Fruit fly (Drosophila melanogaster) whole organism, embryonic: ENCODE measurements around the gene CG6659.
A peak's percentile ranks its signal among the peaks of the same experiment; 100 is the strongest.

Experiments used
- Bgb ChIP-seq: fragments of 200-800 bp; sonication (Bioruptor generic); IDR thresholded peaks from 2 replicates; pipeline ENCODE4 v1.3.6; 2022; ENCODE audit warnings: missing biosample characterization, missing genetic modification characterization; ENCODE audit not compliant: partially characterized antibody
- CG10462 ChIP-seq: fragments of 200-800 bp; sonication (Bioruptor generic); optimal IDR thresholded peaks from 2 replicates; lab custom pipeline; 2016; ENCODE audit warnings: missing biosample characterization, missing genetic modification characterization
- CG11456 ChIP-seq: fragments of 200-800 bp; sonication (Bioruptor generic); IDR thresholded peaks from 3 replicates; pipeline ENCODE4 v1.3.6; 2022; ENCODE audit warnings: missing biosample characterization, missing genetic modification characterization
- CG11695 ChIP-seq: fragments of 200-800 bp; sonication (Bioruptor generic); IDR thresholded peaks from 3 replicates; pipeline ENCODE4 v1.3.6; 2022; ENCODE audit warnings: missing biosample characterization, missing genetic modification characterization
- CG12769 ChIP-seq: fragments of 200-800 bp; sonication (Bioruptor generic); optimal IDR thresholded peaks from 2 replicates; lab custom pipeline; 2019; ENCODE audit warnings: missing biosample characterization, mild to moderate bottlenecking, missing genetic modification characterization, moderate library complexity
- CG1529 ChIP-seq: fragments of 200-800 bp; sonication (Bioruptor generic); optimal IDR thresholded peaks from 3 replicates; lab custom pipeline; 2018; ENCODE audit warnings: missing biosample characterization, missing genetic modification characterization
- CG2875 ChIP-seq: fragments of 200-800 bp; sonication (Bioruptor generic); optimal IDR thresholded peaks from 2 replicates; lab custom pipeline; 2017; ENCODE audit warnings: missing biosample characterization, mild to moderate bottlenecking, missing genetic modification characterization, missing genetic modification reagents
- CG30020 ChIP-seq: fragments of 200-800 bp; optimal IDR thresholded peaks from 2 replicates; lab custom pipeline; 2019; ENCODE audit warnings: missing biosample characterization, mild to moderate bottlenecking, missing genetic modification characterization, moderate library complexity
- CG31388 ChIP-seq: fragments of 200-800 bp; sonication (Bioruptor generic); optimal IDR thresholded peaks from 2 replicates; lab custom pipeline; 2016; ENCODE audit warnings: missing biosample characterization, missing genetic modification characterization
- CG3838 ChIP-seq: fragments of 200-800 bp; sonication (Bioruptor generic); optimal IDR thresholded peaks from 3 replicates; lab custom pipeline; 2016; ENCODE audit warnings: missing biosample characterization, missing genetic modification characterization
- CG3995 ChIP-seq: fragments of 200-800 bp; sonication (Bioruptor generic); optimal IDR thresholded peaks from 3 replicates; lab custom pipeline; 2016; ENCODE audit warnings: missing biosample characterization, missing genetic modification characterization
- CG6175 ChIP-seq: fragments of 200-800 bp; sonication (Bioruptor generic); IDR thresholded peaks from 3 replicates; pipeline ENCODE4 v1.3.6; 2022; ENCODE audit warnings: missing biosample characterization, missing genetic modification characterization
- CG7372 ChIP-seq: fragments of 200-800 bp; sonication (Bioruptor generic); IDR thresholded peaks from 2 replicates; pipeline ENCODE4 v1.3.6; 2022; ENCODE audit warnings: missing biosample characterization, missing genetic modification characterization
- CG7745 ChIP-seq: fragments of 200-800 bp; sonication (Bioruptor generic); optimal IDR thresholded peaks from 2 replicates; lab custom pipeline; 2018; ENCODE audit warnings: missing biosample characterization, mild to moderate bottlenecking, missing genetic modification characterization, moderate library complexity
- CG7839 ChIP-seq: fragments of 200-800 bp; sonication (Bioruptor generic); optimal IDR thresholded peaks from 3 replicates; lab custom pipeline; 2018; ENCODE audit warnings: missing biosample characterization, mild to moderate bottlenecking, missing genetic modification characterization, moderate library complexity
- CG7987 ChIP-seq: fragments of 200-800 bp; sonication (Bioruptor generic); optimal IDR thresholded peaks from 2 replicates; lab custom pipeline; 2018; ENCODE audit warnings: missing biosample characterization, mild to moderate bottlenecking, missing genetic modification characterization, moderate library complexity
- CG8089 ChIP-seq: fragments of 200-800 bp; sonication (Bioruptor generic); optimal IDR thresholded peaks from 3 replicates; lab custom pipeline; 2016; ENCODE audit warnings: missing biosample characterization, missing genetic modification characterization
- CkIIα-i1 ChIP-seq: fragments of 200-800 bp; sonication (Bioruptor generic); IDR thresholded peaks from 2 replicates; pipeline ENCODE4 v1.3.6; 2022; ENCODE audit warnings: missing biosample characterization, missing genetic modification characterization
- D19B ChIP-seq: fragments of 200-800 bp; sonication (Bioruptor generic); optimal IDR thresholded peaks from 2 replicates; lab custom pipeline; 2017; ENCODE audit warnings: missing biosample characterization, mild to moderate bottlenecking, missing genetic modification characterization
- Doc3 ChIP-seq: fragments of 200-800 bp; sonication (Bioruptor generic); IDR thresholded peaks from 3 replicates; pipeline ENCODE4 v1.3.6; 2022; ENCODE audit warnings: missing biosample characterization, missing genetic modification characterization; ENCODE audit not compliant: partially characterized antibody
- Dp ChIP-seq: fragments of 200-800 bp; sonication (Bioruptor generic); optimal IDR thresholded peaks from 2 replicates; lab custom pipeline; 2018; ENCODE audit warnings: missing biosample characterization, mild to moderate bottlenecking, missing genetic modification characterization, moderate library complexity
- Ets97D ChIP-seq: fragments of 200-800 bp; sonication (Bioruptor generic); optimal IDR thresholded peaks from 3 replicates; lab custom pipeline; 2016; ENCODE audit warnings: missing biosample characterization, missing genetic modification characterization
- Fer2 ChIP-seq: fragments of 200-800 bp; sonication (Bioruptor generic); optimal IDR thresholded peaks from 2 replicates; lab custom pipeline; 2018; ENCODE audit warnings: missing biosample characterization, mild to moderate bottlenecking, missing genetic modification characterization, moderate library complexity
- GATAe ChIP-seq: fragments of 200-800 bp; sonication (Bioruptor generic); conservative IDR thresholded peaks from 2 replicates; pipeline ENCODE4 v1.3.6; 2022; ENCODE audit warnings: missing biosample characterization, missing genetic modification characterization
- H2.0 ChIP-seq: fragments of 200-800 bp; sonication (Bioruptor generic); IDR thresholded peaks from 2 replicates; pipeline ENCODE4 v1.3.6; 2022; ENCODE audit warnings: missing biosample characterization, missing genetic modification characterization
- HLH4C ChIP-seq: fragments of 200-800 bp; sonication (Bioruptor generic); IDR thresholded peaks from 3 replicates; pipeline ENCODE4 v1.3.6; 2022; ENCODE audit warnings: missing biosample characterization, missing genetic modification characterization; ENCODE audit not compliant: partially characterized antibody
- Hr51 ChIP-seq, 2 experiments: fragments of 200-800 bp; sonication (Bioruptor generic); optimal IDR thresholded peaks; 2 replicates in 1 of 2; 3 replicates in 1 of 2; lab custom pipeline; 2016 to 2018; ENCODE audit warnings: missing biosample characterization in 2 of 2, missing genetic modification characterization in 2 of 2, mild to moderate bottlenecking in 1 of 2, moderate library complexity in 1 of 2
- MTF-1 ChIP-seq: fragments of 200-800 bp; sonication (Bioruptor generic); optimal IDR thresholded peaks from 2 replicates; lab custom pipeline; 2018; ENCODE audit warnings: missing biosample characterization, mild to moderate bottlenecking, missing genetic modification characterization, borderline replicate concordance
- NC2β ChIP-seq: fragments of 200-800 bp; sonication (Bioruptor generic); optimal IDR thresholded peaks from 2 replicates; lab custom pipeline; 2016; ENCODE audit warnings: missing biosample characterization, missing genetic modification characterization
- NFAT ChIP-seq: fragments of 200-800 bp; sonication (Bioruptor generic); IDR thresholded peaks from 2 replicates; pipeline ENCODE4 v1.3.6; 2022; ENCODE audit warnings: missing biosample characterization, missing genetic modification characterization
- Nf-YA ChIP-seq: fragments of 200-800 bp; sonication (Bioruptor generic); IDR thresholded peaks from 2 replicates; pipeline ENCODE4 v1.3.6; 2022; ENCODE audit warnings: missing biosample characterization, missing genetic modification characterization
- Nf-YB ChIP-seq: fragments of 200-800 bp; sonication (Bioruptor generic); optimal IDR thresholded peaks from 3 replicates; lab custom pipeline; 2019; ENCODE audit warnings: missing biosample characterization, mild to moderate bottlenecking, missing genetic modification characterization, moderate library complexity
- Poxn ChIP-seq: fragments of 200-800 bp; sonication (Bioruptor generic); IDR thresholded peaks from 2 replicates; pipeline ENCODE4 v1.3.6; 2022; ENCODE audit warnings: missing biosample characterization, missing genetic modification characterization
- YL-1 ChIP-seq: fragments of 200-800 bp; sonication (Bioruptor generic); optimal IDR thresholded peaks from 3 replicates; lab custom pipeline; 2017; ENCODE audit warnings: missing biosample characterization, mild to moderate bottlenecking, missing genetic modification characterization
- dati ChIP-seq: fragments of 200-800 bp; sonication (Bioruptor generic); IDR thresholded peaks from 2 replicates; pipeline ENCODE4 v1.3.6; 2022; ENCODE audit warnings: missing biosample characterization, missing genetic modification characterization
- disco-r ChIP-seq: fragments of 200-800 bp; sonication (Bioruptor generic); optimal IDR thresholded peaks from 2 replicates; lab custom pipeline; 2016; ENCODE audit warnings: missing biosample characterization, missing genetic modification characterization
- gcm2 ChIP-seq: fragments of 200-800 bp; sonication (Bioruptor generic); optimal IDR thresholded peaks from 2 replicates; lab custom pipeline; 2016; ENCODE audit warnings: missing biosample characterization, missing genetic modification characterization
- jumu ChIP-seq: fragments of 200-800 bp; sonication (Bioruptor generic); optimal IDR thresholded peaks from 3 replicates; lab custom pipeline; 2016; ENCODE audit warnings: missing biosample characterization, missing genetic modification characterization
- knrl ChIP-seq: fragments of 200-800 bp; sonication (Bioruptor generic); IDR thresholded peaks from 3 replicates; pipeline ENCODE4 v1.3.6; 2022; ENCODE audit warnings: missing biosample characterization, missing genetic modification characterization; ENCODE audit not compliant: partially characterized antibody
- lilli ChIP-seq: fragments of 200-800 bp; sonication (Bioruptor generic); optimal IDR thresholded peaks from 3 replicates; lab custom pipeline; 2016; ENCODE audit warnings: missing biosample characterization, missing genetic modification characterization
- maf-S ChIP-seq: fragments of 200-800 bp; sonication (Bioruptor generic); optimal IDR thresholded peaks from 2 replicates; lab custom pipeline; 2016; ENCODE audit warnings: missing biosample characterization, missing genetic modification characterization
- nau ChIP-seq: fragments of 200-800 bp; sonication (Bioruptor generic); optimal IDR thresholded peaks from 3 replicates; lab custom pipeline; 2017; ENCODE audit warnings: missing biosample characterization, mild to moderate bottlenecking, missing genetic modification characterization, missing genetic modification reagents
- nom ChIP-seq: fragments of 200-800 bp; sonication (Bioruptor generic); optimal IDR thresholded peaks from 2 replicates; lab custom pipeline; 2017; ENCODE audit warnings: missing biosample characterization, missing genetic modification characterization, mild to moderate bottlenecking, moderate library complexity, missing genetic modification reagents
- org-1 ChIP-seq: fragments of 200-800 bp; sonication (Bioruptor generic); optimal IDR thresholded peaks from 2 replicates; lab custom pipeline; 2017; ENCODE audit warnings: missing biosample characterization, missing genetic modification characterization
- pho ChIP-seq: fragments of 200-800 bp; sonication (Bioruptor generic); optimal IDR thresholded peaks from 2 replicates; lab custom pipeline; 2016; ENCODE audit warnings: missing biosample characterization, missing genetic modification characterization
- scrt ChIP-seq: fragments of 200-800 bp; sonication (Bioruptor generic); optimal IDR thresholded peaks from 2 replicates; lab custom pipeline; 2018; ENCODE audit warnings: missing biosample characterization, mild to moderate bottlenecking, missing genetic modification characterization, moderate library complexity
- sens-2 ChIP-seq: fragments of 200-800 bp; sonication (Bioruptor generic); IDR thresholded peaks from 2 replicates; pipeline ENCODE4 v1.3.6; 2022; ENCODE audit warnings: missing biosample characterization, missing genetic modification characterization
- slou ChIP-seq: fragments of 200-800 bp; sonication (Bioruptor generic); optimal IDR thresholded peaks from 3 replicates; lab custom pipeline; 2016; ENCODE audit warnings: missing biosample characterization, missing genetic modification characterization
- usp ChIP-seq: fragments of >200 bp; optimal IDR thresholded peaks from 2 replicates; lab custom pipeline; 2017; ENCODE audit warnings: missing biosample characterization, missing genetic modification characterization
- wek ChIP-seq: fragments of 200-800 bp; sonication (Bioruptor generic); optimal IDR thresholded peaks from 3 replicates; lab custom pipeline; 2018; ENCODE audit warnings: missing biosample characterization, mild to moderate bottlenecking, missing genetic modification characterization, moderate library complexity
- zfh2 ChIP-seq: fragments of 200-800 bp; sonication (Bioruptor generic); optimal IDR thresholded peaks from 2 replicates; lab custom pipeline; 2016; ENCODE audit warnings: missing biosample characterization, missing genetic modification characterization

The CG6659 gene

DNA sequence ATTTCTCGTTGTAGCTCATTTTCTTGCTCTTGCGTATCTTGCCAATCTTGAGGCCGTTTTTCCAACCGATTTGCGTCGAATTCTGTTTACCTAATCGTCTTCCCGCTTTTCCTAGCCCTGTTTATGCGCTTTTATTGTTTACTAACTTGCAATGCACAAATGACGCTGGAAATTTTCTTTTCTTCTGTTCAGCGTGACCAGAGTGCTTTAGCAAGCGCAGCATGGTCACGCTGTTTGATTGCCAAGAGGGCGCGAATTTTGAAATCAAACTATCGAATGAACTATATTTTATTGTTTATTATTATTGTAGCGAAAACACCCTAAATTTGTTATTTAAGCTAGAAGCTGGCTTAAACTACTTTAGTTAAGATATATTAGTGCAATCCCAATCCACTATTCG lies 6.8 kb downstream of the CG6659 start, which contains the start of gene Hou (continued):
- TF ChIP-seq Fer2 (tag; lab: Kevin White, UChicago), result no peak
- TF ChIP-seq Doc3, result peak; percentile 29; the same call in 1 of the 3 replicates
- no peak for TF ChIP-seq MTF-1 (GFP tag; lab: Kevin White, UChicago)
- TF ChIP-seq NC2β (GFP tag; lab: Kevin White, UChicago), result no peak
- no peak for TF ChIP-seq dati (GFP tag; lab: Robert Waterston, UW)
- TF ChIP-seq H2.0, result no peak
- no peak for TF ChIP-seq sens-2 (GFP tag; lab: Robert Waterston, UW)
- no peak for TF ChIP-seq CG2875 (GFP tag; lab: Kevin White, UChicago)
- TF ChIP-seq CG7987 (GFP tag; lab: Kevin White, UChicago), result no peak
- TF ChIP-seq YL-1, result peak; percentile 65
- TF ChIP-seq CG3995 (GFP tag; lab: Kevin White, UChicago), result no peak
- TF ChIP-seq CG11695 (GFP tag; lab: Robert Waterston, UW), result no peak
- no peak for TF ChIP-seq CG31388 (GFP tag; lab: Kevin White, UChicago)
- no peak for TF ChIP-seq Nf-YB
- no peak for TF ChIP-seq CG12769 (tag; lab: Kevin White, UChicago)
- peak; percentile 14 for TF ChIP-seq Ets97D (GFP tag; lab: Kevin White, UChicago)
- no peak for TF ChIP-seq CG7372 (GFP tag; lab: Robert Waterston, UW)
- TF ChIP-seq Dp (GFP tag; lab: Kevin White, UChicago), result peak; percentile 94
- TF ChIP-seq CG6175 (GFP tag; lab: Robert Waterston, UW), result no peak
- no peak for TF ChIP-seq GATAe
- TF ChIP-seq Hr51 (GFP tag; optimal IDR thresholded peaks at IDR 0.05; lab: Kevin White, UChicago), result no peak
- TF ChIP-seq disco-r (GFP tag; lab: Kevin White, UChicago), result no peak
- TF ChIP-seq nom (GFP tag; lab: Kevin White, UChicago), result no peak
- peak; percentile 41; the same call in 2 of the 3 replicates for TF ChIP-seq HLH4C (GFP tag; lab: Robert Waterston, UW)
- TF ChIP-seq CG3838 (GFP tag; lab: Kevin White, UChicago), result no peak
- TF ChIP-seq CG11456 (GFP tag; lab: Robert Waterston, UW), result no peak
- no peak for TF ChIP-seq wek (GFP tag; lab: Kevin White, UChicago)
- TF ChIP-seq gcm2 (GFP tag; lab: Kevin White, UChicago), result no peak
- TF ChIP-seq CG30020 (tag; lab: Kevin White, UChicago), result no peak
- TF ChIP-seq org-1 (GFP tag; lab: Kevin White, UChicago), result no peak
- TF ChIP-seq Bgb, result peak; percentile 63
- TF ChIP-seq Nf-YA (GFP tag; lab: Robert Waterston, UW), result no peak
- no peak for TF ChIP-seq zfh2 (GFP tag; lab: Kevin White, UChicago)
- no peak for TF ChIP-seq CG1529
- no peak for TF ChIP-seq CkIIα-i1
- no peak for TF ChIP-seq slou (GFP tag; lab: Kevin White, UChicago)
- no peak for TF ChIP-seq CG8089 (GFP tag; lab: Kevin White, UChicago)
- no peak for TF ChIP-seq Poxn (GFP tag; lab: Robert Waterston, UW)
- TF ChIP-seq CG7745 (tag; lab: Kevin White, UChicago), result no peak
- no peak for TF ChIP-seq nau (GFP tag; lab: Kevin White, UChicago)
- TF ChIP-seq knrl (GFP tag; lab: Robert Waterston, UW), result peak; percentile 49; the same call in 1 of the 3 replicates
- no peak for TF ChIP-seq lilli (GFP tag; lab: Kevin White, UChicago)
- TF ChIP-seq usp (GFP tag; lab: Kevin White, UChicago), result no peak
- TF ChIP-seq maf-S (GFP tag; lab: Kevin White, UChicago), result no peak
- no peak for TF ChIP-seq NFAT (GFP tag; lab: Robert Waterston, UW)
- TF ChIP-seq CG10462, result no peak
- TF ChIP-seq jumu, result no peak
- no peak for TF ChIP-seq scrt (GFP tag; lab: Kevin White, UChicago)
- no peak for TF ChIP-seq CG7839 (tag; lab: Kevin White, UChicago)
- TF ChIP-seq pho (GFP tag; lab: Kevin White, UChicago), result no peak
- TF ChIP-seq D19B (GFP tag; lab: Kevin White, UChicago), result no peak
